Comparison of ENCODE assay signal across 4 worm cellular contexts in the genomic region with DNA sequence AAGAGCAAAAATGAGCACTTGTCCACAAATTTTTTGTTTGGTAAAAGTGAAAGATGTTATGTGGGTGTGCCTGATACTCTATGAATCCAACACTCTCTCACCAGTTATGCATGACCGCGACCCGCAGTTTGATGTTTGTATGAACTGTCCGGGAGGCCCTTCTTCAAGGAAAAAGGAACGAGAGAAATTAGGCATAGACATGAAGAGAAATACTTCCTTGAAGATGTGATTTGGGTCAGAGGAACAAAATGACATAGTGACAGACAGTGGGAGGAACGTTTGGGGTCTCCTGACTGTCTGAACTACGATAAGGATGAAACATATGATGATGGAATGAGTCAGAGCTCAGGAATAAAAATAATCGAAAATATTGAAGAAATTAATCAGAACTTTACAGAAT.
A peak's percentile ranks its signal among the peaks of the same experiment; 100 is the strongest.
TF ChIP-seq lines count a peak whose summit lies in the region.

No protein-coding gene starts in this region.

TF ChIP-seq in whole organism, L1 larva, 84 proteins besides CTCF, POLR2A, EP300 and RAD21:
- TF ChIP-seq lin-14 (GFP tag; optimal IDR thresholded peaks at IDR 0.05; lab: Kevin White, UChicago), result peak; percentile 18
- no peak for TF ChIP-seq C16A3.4 (tag; optimal IDR thresholded peaks at IDR 0.05; lab: Kevin White, UChicago)
- TF ChIP-seq blmp-1 (tag; optimal IDR thresholded peaks at IDR 0.05; lab: Kevin White, UChicago), result peak; percentile 79
- no peak for TF ChIP-seq unc-86 (tag; optimal IDR thresholded peaks at IDR 0.05; lab: Kevin White, UChicago)
- peak; percentile 14 for TF ChIP-seq nhr-85 (tag; lab: Kevin White, UChicago)
- no peak for TF ChIP-seq Y116A8C.19 (tag; optimal IDR thresholded peaks at IDR 0.05; lab: Kevin White, UChicago; ENCODE audit: borderline replicate concordance)

TF ChIP-seq in whole organism, L2 larva, 48 proteins besides CTCF, POLR2A, EP300 and RAD21:
- TF ChIP-seq fos-1 (tag; optimal IDR thresholded peaks at IDR 0.05; lab: Kevin White, UChicago), result peak; percentile 42
- no peak for TF ChIP-seq unc-55 (GFP tag; optimal IDR thresholded peaks at IDR 0.05; lab: Kevin White, UChicago)

TF ChIP-seq in whole organism, L3 larva, 47 proteins besides CTCF, POLR2A, EP300 and RAD21:
- peak; percentile 25 for TF ChIP-seq pha-4 (tag; optimal IDR thresholded peaks at IDR 0.05; lab: Kevin White, UChicago)
- TF ChIP-seq eor-1 (tag; optimal IDR thresholded peaks at IDR 0.05; lab: Kevin White, UChicago), result no peak
- TF ChIP-seq ceh-82 (tag; optimal IDR thresholded peaks at IDR 0.05; lab: Kevin White, UChicago), result no peak
- TF ChIP-seq jun-1 (tag; optimal IDR thresholded peaks at IDR 0.05; lab: Kevin White, UChicago), result no peak
- no peak for TF ChIP-seq R02D3.7 (tag; optimal IDR thresholded peaks at IDR 0.05; lab: Kevin White, UChicago)
- TF ChIP-seq pqm-1 (tag; optimal IDR thresholded peaks at IDR 0.05; lab: Kevin White, UChicago), result peak; percentile 57
- TF ChIP-seq fos-1 (tag; optimal IDR thresholded peaks at IDR 0.05; lab: Kevin White, UChicago), result no peak
- no peak for TF ChIP-seq elt-3 (tag; optimal IDR thresholded peaks at IDR 0.05; lab: Kevin White, UChicago)
- no peak for TF ChIP-seq elt-1 (tag; optimal IDR thresholded peaks at IDR 0.05; lab: Kevin White, UChicago)
- TF ChIP-seq ztf-11 (tag; optimal IDR thresholded peaks at IDR 0.05; lab: Kevin White, UChicago), result no peak
- no peak for TF ChIP-seq lsy-12 (tag; optimal IDR thresholded peaks at IDR 0.05; lab: Kevin White, UChicago)
- TF ChIP-seq zag-1 (tag; optimal IDR thresholded peaks at IDR 0.05; lab: Kevin White, UChicago), result no peak
- TF ChIP-seq ztf-4 (tag; optimal IDR thresholded peaks at IDR 0.05; lab: Kevin White, UChicago), result no peak
- peak; percentile 73 for TF ChIP-seq nhr-23 (tag; optimal IDR thresholded peaks at IDR 0.05; lab: Kevin White, UChicago)
- TF ChIP-seq mml-1 (tag; optimal IDR thresholded peaks at IDR 0.05; lab: Kevin White, UChicago), result no peak
- no peak for TF ChIP-seq nhr-12 (tag; optimal IDR thresholded peaks at IDR 0.05; lab: Kevin White, UChicago)
- no peak for TF ChIP-seq lin-39 (tag; optimal IDR thresholded peaks at IDR 0.05; lab: Kevin White, UChicago)

TF ChIP-seq in whole organism, L4 larva, 104 proteins besides CTCF, POLR2A, EP300 and RAD21:
- peak; percentile 96 for TF ChIP-seq aha-1 (tag; lab: Kevin White, UChicago)
- no peak for TF ChIP-seq unc-62 (GFP tag; optimal IDR thresholded peaks at IDR 0.05 in 1 of 2; lab: Kevin White, UChicago)
- TF ChIP-seq unc-62 (tag; optimal IDR thresholded peaks at IDR 0.05; lab: Kevin White, UChicago), result no peak
- peak; percentile 63 for TF ChIP-seq hlh-30 (tag; optimal IDR thresholded peaks at IDR 0.05; lab: Kevin White, UChicago; ENCODE audit: insufficient read depth)
- TF ChIP-seq mxl-2 (GFP tag; conservative IDR thresholded peaks at IDR 0.05; lab: Robert Waterston, UW), result no peak
- TF ChIP-seq cey-2 (tag; optimal IDR thresholded peaks at IDR 0.05; lab: Kevin White, UChicago; ENCODE audit: borderline replicate concordance, insufficient read depth), result no peak
- no peak for TF ChIP-seq Y105C5A.15 (GFP tag; IDR thresholded peaks at IDR 0.05; lab: Robert Waterston, UW)
- peak; percentile 19 for TF ChIP-seq hlh-11 (tag; optimal IDR thresholded peaks at IDR 0.05; lab: Kevin White, UChicago)
- TF ChIP-seq mep-1 (tag; optimal IDR thresholded peaks at IDR 0.05; lab: Kevin White, UChicago), result no peak
